Worm (Caenorhabditis elegans) whole organism, L1 larva: ENCODE data around the gene C01C10.2.

ENCODE experiments used
- C34B4.2 ChIP-seq: sonication (generic microtip); optimal IDR thresholded peaks from 2 replicates; lab custom pipeline; 2017; ENCODE audit warnings: mild to moderate bottlenecking, missing genetic modification characterization, missing compliant biosample characterization
- aly-2 ChIP-seq: fragments of 150-350 bp; optimal IDR thresholded peaks from 2 replicates; lab custom pipeline; 2014; ENCODE audit warnings: missing biosample characterization, missing genetic modification characterization
- ama-1 ChIP-seq: fragments of 150-350 bp; optimal IDR thresholded peaks from 2 replicates; lab custom pipeline; 2014
- ceh-63 ChIP-seq: fragments of 200-800 bp; sonication (Bioruptor generic); optimal IDR thresholded peaks from 2 replicates; lab custom pipeline; 2018; ENCODE audit warnings: mild to moderate bottlenecking, missing genetic modification characterization, missing compliant biosample characterization
- ces-1 ChIP-seq: fragments of 150-350 bp; optimal IDR thresholded peaks from 2 replicates; lab custom pipeline; 2014; ENCODE audit warnings: missing biosample characterization, missing genetic modification reagents, missing genetic modification characterization
- egl-13 ChIP-seq: sonication (generic microtip); optimal IDR thresholded peaks from 2 replicates; lab custom pipeline; 2016; ENCODE audit warnings: missing genotype, missing genetic modification reagents, missing genetic modification characterization, missing compliant biosample characterization
- egl-27 ChIP-seq, 2 experiments: fragments of 150-350 bp in 1 of 2; sonication (generic microtip); optimal IDR thresholded peaks; 3 replicates each; lab custom pipeline; 2017 to 2018; ENCODE audit warnings: missing biosample characterization in 2 of 2, missing genetic modification characterization in 2 of 2, missing genetic modification reagents in 2 of 2
- elt-2 ChIP-seq: sonication (generic microtip); optimal IDR thresholded peaks from 2 replicates; lab custom pipeline; 2016; ENCODE audit warnings: missing genetic modification characterization, mild to moderate bottlenecking, inconsistent platforms, missing compliant biosample characterization, missing genetic modification reagents
- grh-1 ChIP-seq: fragments of 200-800 bp; sonication (Bioruptor generic); IDR thresholded peaks from 2 replicates; pipeline ENCODE4 v1.3.6; 2022; ENCODE audit warnings: missing genetic modification reagents, missing genetic modification characterization, missing compliant biosample characterization
- isw-1 ChIP-seq: fragments of 200-800 bp; sonication (Bioruptor generic); IDR thresholded peaks from 2 replicates; pipeline ENCODE4 v1.3.6; 2022; ENCODE audit warnings: missing genetic modification characterization, missing compliant biosample characterization
- nhr-12 ChIP-seq: sonication (generic microtip); optimal IDR thresholded peaks from 2 replicates; lab custom pipeline; 2017; ENCODE audit warnings: missing biosample characterization, missing genetic modification characterization
- nhr-47 ChIP-seq: sonication (generic microtip); optimal IDR thresholded peaks from 2 replicates; lab custom pipeline; 2016; ENCODE audit warnings: mild to moderate bottlenecking, missing genetic modification characterization, moderate library complexity, missing compliant biosample characterization
- nhr-71 ChIP-seq: sonication (generic microtip); optimal IDR thresholded peaks from 2 replicates; lab custom pipeline; 2016; ENCODE audit warnings: mild to moderate bottlenecking, missing genetic modification characterization, moderate library complexity, missing compliant biosample characterization
- nhr-77 ChIP-seq: fragments of 150-350 bp; optimal IDR thresholded peaks from 2 replicates; lab custom pipeline; 2014; ENCODE audit warnings: missing biosample characterization, missing genetic modification characterization
- nhr-84 ChIP-seq: sonication (generic microtip); optimal IDR thresholded peaks from 2 replicates; lab custom pipeline; 2017; ENCODE audit warnings: missing biosample characterization, missing genetic modification characterization
- nhr-85 ChIP-seq: sonication (generic microtip); peaks from one replicate; lab custom pipeline; 2016; ENCODE audit warnings: missing genetic modification characterization, inconsistent platforms, missing compliant biosample characterization
- pag-3 ChIP-seq: sonication (generic microtip); optimal IDR thresholded peaks from 2 replicates; lab custom pipeline; 2017; ENCODE audit warnings: missing genetic modification characterization, mild to moderate bottlenecking, missing compliant biosample characterization, antibody characterized with exemption, borderline replicate concordance; ENCODE audit not compliant: insufficient read depth
- rnt-1 ChIP-seq: sonication (generic microtip); optimal IDR thresholded peaks from 2 replicates; lab custom pipeline; 2016; ENCODE audit warnings: mild to moderate bottlenecking, missing genetic modification characterization, moderate library complexity, missing compliant biosample characterization
- skn-1 ChIP-seq: fragments of 150-350 bp; optimal IDR thresholded peaks from 2 replicates; lab custom pipeline; 2014; ENCODE audit warnings: missing biosample characterization, missing genetic modification characterization
- tbx-2 ChIP-seq: sonication (generic microtip); optimal IDR thresholded peaks from 2 replicates; lab custom pipeline; 2016; ENCODE audit warnings: missing genetic modification characterization, missing compliant biosample characterization
- unc-130 ChIP-seq: fragments of 150-350 bp; optimal IDR thresholded peaks from 2 replicates; lab custom pipeline; 2017; ENCODE audit warnings: missing biosample characterization, missing genetic modification characterization, inconsistent platforms
- zag-1 ChIP-seq: fragments of 150-350 bp; optimal IDR thresholded peaks from 2 replicates; lab custom pipeline; 2014; ENCODE audit warnings: missing biosample characterization, missing genetic modification characterization

Gene C01C10.2

DNA sequence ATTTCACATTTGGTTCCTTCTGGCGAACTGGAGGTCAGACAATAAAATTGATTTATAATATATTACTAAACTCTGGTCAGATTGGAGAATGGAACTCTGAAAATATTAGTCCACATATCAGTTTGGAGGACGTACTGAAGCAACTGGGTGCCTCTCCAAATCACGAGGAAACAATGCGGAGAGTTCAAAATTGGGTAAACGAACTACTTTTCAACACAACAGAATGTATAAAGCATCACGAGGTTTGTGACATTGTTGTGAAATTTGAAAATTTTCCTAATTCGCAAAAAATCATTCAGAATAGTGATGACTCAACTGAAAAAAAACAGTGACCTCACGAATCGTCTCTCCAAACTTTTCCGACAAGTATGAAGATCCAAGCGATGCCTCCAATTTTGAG, 44.8 kb downstream of the C01C10.2 start, which contains the start of gene gad-2:
Gene gad-2 (plus strand): TSS at position 301 of the 400 bp plus-strand sequence.
- no peak for TF ChIP-seq nhr-77 (tag; lab: Kevin White, UChicago)
- no peak for TF ChIP-seq C34B4.2 (tag; lab: Kevin White, UChicago)
- TF ChIP-seq zag-1 (tag; lab: Kevin White, UChicago) = no peak
- TF ChIP-seq ama-1 (lab: Kevin White, UChicago) = no peak
- no peak for TF ChIP-seq nhr-85 (tag; lab: Kevin White, UChicago)
- no peak for TF ChIP-seq ceh-63 (GFP tag; lab: Kevin White, UChicago)
- no peak for TF ChIP-seq skn-1 (tag; lab: Kevin White, UChicago)
- TF ChIP-seq unc-130 (tag; lab: Kevin White, UChicago) = no peak
- no peak for TF ChIP-seq rnt-1 (tag; lab: Kevin White, UChicago)

DNA sequence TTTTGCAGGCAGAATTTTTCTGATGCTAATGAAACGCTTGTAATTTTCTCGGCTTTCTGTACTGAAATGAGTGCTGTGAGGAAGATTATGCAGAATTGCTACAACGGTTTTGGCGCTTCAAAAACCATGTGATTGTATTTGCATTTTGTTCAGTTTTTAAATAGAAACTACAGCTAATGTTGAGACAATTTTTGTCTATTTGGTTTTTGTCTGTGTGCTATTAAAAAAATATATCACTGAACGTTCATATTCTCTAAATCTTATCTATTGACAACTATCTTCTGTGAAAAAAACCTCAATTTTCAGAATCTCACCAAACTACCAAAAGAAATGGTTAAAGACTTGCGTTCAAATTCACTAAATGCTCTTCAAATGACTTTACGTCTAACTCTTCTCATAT, 47.6 kb downstream of the C01C10.2 start, which contains the start of gene C10A4.6:
Gene C10A4.6 (plus strand): TSS at position 301 of the 400 bp plus-strand sequence.
- TF ChIP-seq egl-13 (tag; lab: Kevin White, UChicago) = no peak
- no peak for TF ChIP-seq ces-1 (GFP tag; lab: Kevin White, UChicago)
- no peak for TF ChIP-seq nhr-12 (tag; lab: Kevin White, UChicago)
- TF ChIP-seq nhr-84 (tag; lab: Kevin White, UChicago) = no peak
- no peak for TF ChIP-seq nhr-47 (tag; lab: Kevin White, UChicago)
- TF ChIP-seq pag-3 (tag; lab: Kevin White, UChicago) = no peak
- TF ChIP-seq tbx-2 (tag; lab: Kevin White, UChicago) = no peak
- TF ChIP-seq egl-27 (tag; optimal IDR thresholded peaks at IDR 0.05; lab: Kevin White, UChicago) = no peak
- no peak for TF ChIP-seq nhr-71
- no peak for TF ChIP-seq elt-2
- TF ChIP-seq isw-1 = no peak
- no peak for TF ChIP-seq nhr-85 (tag; lab: Kevin White, UChicago)
- no peak for TF ChIP-seq grh-1 (GFP tag; lab: Robert Waterston, UW)
- no peak for TF ChIP-seq aly-2 (tag; lab: Kevin White, UChicago)
